Fruit fly (Drosophila melanogaster) whole organism: ENCODE data around the gene mRpS18B.

Source experiments
- CG8478 ChIP-seq: fragments of >200 bp; optimal IDR thresholded peaks from 2 replicates; lab custom pipeline; 2018; ENCODE audit warnings: inconsistent platforms
- Dll ChIP-seq: fragments of >200 bp; optimal IDR thresholded peaks from 2 replicates; lab custom pipeline; 2017
- EcR ChIP-seq, 2 experiments: fragments of >200 bp; optimal IDR thresholded peaks; 2 replicates each; lab custom pipeline; 2017; ENCODE audit warnings: missing biosample characterization in 2 of 2, missing genetic modification characterization in 2 of 2, missing genetic modification reagents in 2 of 2
- pan ChIP-seq: fragments of >200 bp; optimal IDR thresholded peaks from 2 replicates; lab custom pipeline; 2017
- psq ChIP-seq: fragments of >200 bp; optimal IDR thresholded peaks from 2 replicates; lab custom pipeline; 2017
- usp ChIP-seq: fragments of >200 bp; optimal IDR thresholded peaks from 2 replicates; lab custom pipeline; 2017; ENCODE audit warnings: missing biosample characterization, missing genetic modification characterization, mixed read lengths

The mRpS18B gene

dm6 chr2L:20051172-20051893 lies 45.7 kb downstream of the mRpS18B start:
- TF ChIP-seq pan (lab: Kevin White, UChicago) (no peak), psq (lab: Kevin White, UChicago) (no peak), EcR (GFP tag; optimal IDR thresholded peaks at IDR 0.05; lab: Kevin White, UChicago) (no peak), CG8478 (lab: Kevin White, UChicago) (no peak), Dll (lab: Kevin White, UChicago) (no peak), usp (GFP tag; lab: Kevin White, UChicago) (no peak)
